Worm (Caenorhabditis elegans) whole organism, late embryonic: ENCODE measurements around the gene gen-1.

Experiments
- T23F11.4 ChIP-seq: fragments of 200-800 bp; sonication (Bioruptor generic); optimal IDR thresholded peaks from 2 replicates; lab custom pipeline; 2018; ENCODE audit warnings: mild to moderate bottlenecking, missing genetic modification characterization, missing compliant biosample characterization
- ceh-9 ChIP-seq: sonication (generic microtip); optimal IDR thresholded peaks from 2 replicates; lab custom pipeline; 2016; ENCODE audit warnings: mild to moderate bottlenecking, missing genetic modification characterization, inconsistent platforms, missing compliant biosample characterization
- nhr-11 ChIP-seq: fragments of 150-350 bp; optimal IDR thresholded peaks from 2 replicates; lab custom pipeline; 2014; ENCODE audit warnings: missing biosample characterization, missing genetic modification characterization
- pag-3 ChIP-seq: sonication (generic microtip); optimal IDR thresholded peaks from 2 replicates; lab custom pipeline; 2016; ENCODE audit warnings: missing compliant biosample characterization, missing genetic modification characterization, borderline replicate concordance
- pha-4 ChIP-seq: fragments of 150-350 bp; optimal IDR thresholded peaks from 2 replicates; lab custom pipeline; 2018; ENCODE audit warnings: missing biosample characterization, missing genetic modification reagents, missing genetic modification characterization
- sdc-2 ChIP-seq: sonication (generic microtip); optimal IDR thresholded peaks from 2 replicates; lab custom pipeline; 2016; ENCODE audit warnings: missing genotype, missing genetic modification characterization, missing compliant biosample characterization

- TF ChIP-seq pha-4 (tag; lab: Kevin White, UChicago), result no peak
- no peak for TF ChIP-seq nhr-11 (tag; lab: Kevin White, UChicago)
- TF ChIP-seq sdc-2, result no peak
- TF ChIP-seq ceh-9, result no peak
- TF ChIP-seq pag-3, result no peak
- no peak for TF ChIP-seq T23F11.4 (GFP tag; lab: Kevin White, UChicago)
These were observed 30.4 kb upstream of the gen-1 start, which contains the start of gene C18F10.7 for ce11 chrIII:6278301-6278827.
